Worm (Caenorhabditis elegans) whole organism, L4 larva: ENCODE measurements around the gene stim-1.

ENCODE experiments used
- R02D3.7 ChIP-seq: fragments of 150-350 bp; sonication (generic microtip); optimal IDR thresholded peaks from 3 replicates; lab custom pipeline; 2014; ENCODE audit warnings: missing biosample characterization, missing genetic modification characterization
- ceh-44 ChIP-seq: fragments of 200-800 bp; sonication (Bioruptor generic); IDR thresholded peaks from 2 replicates; pipeline ENCODE4 v1.3.6; 2022; ENCODE audit warnings: missing genetic modification reagents, missing genetic modification characterization, missing compliant biosample characterization
- ceh-62 ChIP-seq: sonication (generic microtip); optimal IDR thresholded peaks from 2 replicates; lab custom pipeline; 2017; ENCODE audit warnings: missing biosample characterization, missing genetic modification characterization
- ceh-82 ChIP-seq: sonication (generic microtip); optimal IDR thresholded peaks from 2 replicates; lab custom pipeline; 2017; ENCODE audit warnings: missing biosample characterization, missing genetic modification characterization
- daf-12 ChIP-seq: fragments of 150-350 bp; optimal IDR thresholded peaks from 2 replicates; lab custom pipeline; 2014; ENCODE audit warnings: missing biosample characterization, missing genetic modification reagents, missing genetic modification characterization
- gei-8 ChIP-seq: fragments of 200-800 bp; sonication (Bioruptor generic); optimal IDR thresholded peaks from 2 replicates; lab custom pipeline; 2018; ENCODE audit warnings: mild to moderate bottlenecking, missing genetic modification characterization, missing compliant biosample characterization
- lsy-2 ChIP-seq, 2 experiments: fragments of 150-350 bp in 1 of 2; sonication (generic microtip) in 1 of 2; optimal IDR thresholded peaks; 2 replicates each; lab custom pipeline; 2014 to 2017; ENCODE audit warnings: missing biosample characterization in 2 of 2, missing genetic modification characterization in 2 of 2
- mdl-1 ChIP-seq, 2 experiments: fragments of 150-350 bp in 1 of 2; sonication (generic microtip) in 1 of 2; optimal IDR thresholded peaks; 2 replicates each; lab custom pipeline; 2014 to 2017; ENCODE audit warnings: missing biosample characterization in 2 of 2, missing genetic modification characterization in 2 of 2
- nhr-10 ChIP-seq: fragments of 150-350 bp; optimal IDR thresholded peaks from 2 replicates; lab custom pipeline; 2014; ENCODE audit warnings: missing biosample characterization, missing genetic modification characterization
- unc-62 ChIP-seq, 3 experiments: fragments of 150-350 bp in 1 of 3; sonication (generic microtip); optimal IDR thresholded peaks in 2 of 3; peaks in 1 of 3; 1 replicate in 1 of 3; 2 replicates in 2 of 3; lab custom pipeline; 2014 to 2017; ENCODE audit warnings: missing biosample characterization in 3 of 3, missing genetic modification characterization in 3 of 3, missing genetic modification reagents in 3 of 3, missing genotype in 1 of 3
- vab-7 ChIP-seq: fragments of 200-800 bp; sonication (Bioruptor generic); IDR thresholded peaks from 2 replicates; pipeline ENCODE4 v1.3.6; 2022; ENCODE audit warnings: missing genetic modification reagents, missing genetic modification characterization, missing compliant biosample characterization
- zfp-3 ChIP-seq: fragments of 200-800 bp; sonication (Bioruptor generic); conservative IDR thresholded peaks from 2 replicates; pipeline ENCODE4 v1.3.6; 2022; ENCODE audit warnings: missing genetic modification reagents, missing genetic modification characterization, missing compliant biosample characterization
- ztf-11 ChIP-seq: fragments of 150-350 bp; optimal IDR thresholded peaks from 2 replicates; lab custom pipeline; 2014; ENCODE audit warnings: missing biosample characterization, missing genetic modification characterization

DNA sequence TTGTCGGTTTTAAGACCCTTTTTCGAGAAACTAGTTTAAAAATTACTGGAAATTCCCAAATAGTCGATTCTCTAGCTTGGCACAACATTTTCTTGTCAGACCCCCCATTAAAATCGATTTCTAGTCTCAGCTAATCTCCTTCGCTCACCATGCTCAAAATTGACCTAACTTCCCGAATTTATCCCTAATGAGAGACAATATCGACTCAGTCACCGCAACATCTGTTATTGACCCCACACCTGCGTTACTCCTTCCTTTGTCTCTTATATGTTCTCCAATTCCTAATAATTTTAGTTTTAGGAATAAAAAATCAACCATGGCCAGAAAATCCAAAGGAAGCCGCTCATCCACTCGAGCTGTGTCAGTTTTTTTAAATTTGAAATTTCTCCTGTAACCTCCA, 10.5 kb upstream of the stim-1 start, which contains the start of gene cec-8:
- TF ChIP-seq ceh-44 (GFP tag; lab: Robert Waterston, UW) = no peak
- no peak for TF ChIP-seq vab-7 (GFP tag; lab: Robert Waterston, UW)
- TF ChIP-seq daf-12 (tag; lab: Kevin White, UChicago) = no peak
- no peak for TF ChIP-seq lsy-2 (tag; optimal IDR thresholded peaks at IDR 0.05; lab: Kevin White, UChicago)
- no peak for TF ChIP-seq ceh-62 (tag; lab: Kevin White, UChicago)
- TF ChIP-seq mdl-1 (tag; optimal IDR thresholded peaks at IDR 0.05; lab: Kevin White, UChicago) = no peak
- TF ChIP-seq R02D3.7 (tag; lab: Kevin White, UChicago) = no peak
- no peak for TF ChIP-seq nhr-10
- TF ChIP-seq zfp-3 (GFP tag; lab: Robert Waterston, UW) = no peak
- no peak for TF ChIP-seq ztf-11 (tag; lab: Kevin White, UChicago)
- no peak for TF ChIP-seq ceh-82 (tag; lab: Kevin White, UChicago)
- no peak for TF ChIP-seq unc-62 (GFP tag; optimal IDR thresholded peaks at IDR 0.05 in 1 of 2; lab: Kevin White, UChicago)
- no peak for TF ChIP-seq unc-62 (tag; optimal IDR thresholded peaks at IDR 0.05; lab: Kevin White, UChicago)
- no peak for TF ChIP-seq gei-8 (GFP tag; lab: Kevin White, UChicago)
